Worm (Caenorhabditis elegans): ENCODE measurements around the gene Y54G11A.2.

Gene Y54G11A.2

DNA sequence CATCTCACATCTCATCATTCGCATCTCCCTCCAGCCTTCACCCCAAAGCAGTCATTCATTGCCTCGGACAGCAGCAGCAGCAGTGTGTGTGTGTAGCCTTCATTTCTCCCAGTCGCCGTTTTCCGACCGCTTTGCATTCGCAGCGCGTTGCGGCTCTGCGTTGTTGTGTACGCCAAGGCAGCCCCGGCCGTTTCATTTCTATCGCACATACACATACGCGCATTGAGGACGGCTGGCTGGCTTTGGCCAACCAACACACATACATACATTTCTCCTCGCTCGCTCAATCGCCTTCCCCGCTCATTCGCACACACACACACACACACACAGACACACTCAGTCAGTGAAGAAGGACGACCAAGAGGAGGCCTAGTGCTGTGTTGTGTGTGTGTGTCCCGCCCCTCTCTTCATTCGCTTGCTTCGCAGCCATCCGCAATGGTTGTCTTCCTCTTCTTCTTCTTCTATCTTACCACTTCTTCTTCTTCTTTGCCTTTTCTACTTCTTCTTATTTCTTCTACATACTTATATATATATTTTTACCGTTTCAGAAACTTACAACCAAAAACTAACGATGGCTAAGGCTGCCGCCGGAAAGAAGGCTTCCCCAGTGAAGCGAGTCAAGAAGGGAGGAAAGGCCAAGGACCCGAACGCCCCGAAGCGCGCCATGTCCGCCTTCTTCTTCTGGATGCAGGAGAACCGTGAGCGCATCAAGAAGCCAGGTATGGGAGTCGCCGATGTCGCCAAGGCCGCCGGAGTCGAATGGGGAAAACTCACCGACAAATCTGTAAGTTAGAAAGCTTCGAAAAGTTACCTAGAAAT, 1.8 kb upstream of the Y54G11A.2 start, which contains the start of gene hmg-1.1 (continued):
- TF ChIP-seq jun-1 (tag; optimal IDR thresholded peaks at IDR 0.05) = peak; percentile 65
- TF ChIP-seq lin-15B (tag; optimal IDR thresholded peaks at IDR 0.05) = peak; percentile 8
- TF ChIP-seq nhr-71 (tag; optimal IDR thresholded peaks at IDR 0.05) = peak; percentile 83
- TF ChIP-seq nhr-28 (tag; optimal IDR thresholded peaks at IDR 0.05) = no peak
- TF ChIP-seq fos-1 (tag; optimal IDR thresholded peaks at IDR 0.05) = peak; percentile 56
- no peak for TF ChIP-seq ces-1 (GFP tag; optimal IDR thresholded peaks at IDR 0.05)
- TF ChIP-seq aly-2 (tag; optimal IDR thresholded peaks at IDR 0.05) = no peak
- TF ChIP-seq efl-3 (GFP tag; optimal IDR thresholded peaks at IDR 0.05) = no peak
- peak; percentile 90 for TF ChIP-seq lin-14 (GFP tag; optimal IDR thresholded peaks at IDR 0.05)
- TF ChIP-seq skn-1 (tag; optimal IDR thresholded peaks at IDR 0.05) = no peak
- TF ChIP-seq nhr-47 (tag; optimal IDR thresholded peaks at IDR 0.05) = peak; percentile 67
- no peak for TF ChIP-seq tlp-1 (tag; optimal IDR thresholded peaks at IDR 0.05)
- TF ChIP-seq grh-1 (GFP tag; IDR thresholded peaks at IDR 0.05) = no peak
- TF ChIP-seq nhr-12 (tag; optimal IDR thresholded peaks at IDR 0.05) = no peak
- TF ChIP-seq nhr-77 (tag; optimal IDR thresholded peaks at IDR 0.05) = peak; percentile 89
- TF ChIP-seq lir-3 (tag; optimal IDR thresholded peaks at IDR 0.05; ENCODE audit: poor library complexity) = peak; percentile 61
- peak; percentile 87 for TF ChIP-seq fkh-8 (tag; optimal IDR thresholded peaks at IDR 0.05)
- no peak for TF ChIP-seq mef-2 (tag; optimal IDR thresholded peaks at IDR 0.05)
- no peak; the same call in 1 of the 2 replicates for TF ChIP-seq unc-98 (GFP tag; IDR thresholded peaks at IDR 0.05)
- peak in 1 of 2 experiments; percentile 63 for TF ChIP-seq ztf-11 (tag; optimal IDR thresholded peaks at IDR 0.05)
- no peak for TF ChIP-seq nhr-76 (tag; optimal IDR thresholded peaks at IDR 0.05)
- no peak for TF ChIP-seq ceh-90 (tag; optimal IDR thresholded peaks at IDR 0.05)
- peak; percentile 14 for TF ChIP-seq nhr-85 (tag)
- peak; percentile 71 for TF ChIP-seq blmp-1 (tag; optimal IDR thresholded peaks at IDR 0.05)
- peak in 1 of 6 experiments; percentile 26 for TF ChIP-seq elt-3 (tag; optimal IDR thresholded peaks at IDR 0.05)
- no peak for TF ChIP-seq nhr-11 (tag; optimal IDR thresholded peaks at IDR 0.05)
- peak; percentile 57 for TF ChIP-seq dsc-1 (tag; optimal IDR thresholded peaks at IDR 0.05)
- TF ChIP-seq pag-3 (tag; optimal IDR thresholded peaks at IDR 0.05; ENCODE audit: borderline replicate concordance, insufficient read depth) = no peak
- peak; percentile 47 for TF ChIP-seq nhr-19 (GFP tag; conservative IDR thresholded peaks at IDR 0.05)
- TF ChIP-seq swsn-7 (tag; optimal IDR thresholded peaks at IDR 0.05) = peak; percentile 77
- TF ChIP-seq egl-27 (tag; optimal IDR thresholded peaks at IDR 0.05) = no peak
- no peak for TF ChIP-seq ama-1 (optimal IDR thresholded peaks at IDR 0.05)
- peak; percentile 60 for TF ChIP-seq C16A3.4 (tag; optimal IDR thresholded peaks at IDR 0.05)
- peak; percentile 57 for TF ChIP-seq xbp-1 (tag; optimal IDR thresholded peaks at IDR 0.05)
- no peak for TF ChIP-seq nhr-84 (tag; optimal IDR thresholded peaks at IDR 0.05)
- peak in 2 of 3 experiments; percentile 26 to 79 for TF ChIP-seq ceh-82 (tag; optimal IDR thresholded peaks at IDR 0.05)
- no peak for TF ChIP-seq Y116A8C.19 (tag; optimal IDR thresholded peaks at IDR 0.05; ENCODE audit: borderline replicate concordance)
- 0 out of 2 replicates have a peak, but pooled peaks have one; percentile 5 for TF ChIP-seq mab-9 (GFP tag; IDR thresholded peaks at IDR 0.05)
- TF ChIP-seq unc-62 (GFP tag; optimal IDR thresholded peaks at IDR 0.05) = no peak
- peak; percentile 0 for TF ChIP-seq elt-2 (tag; optimal IDR thresholded peaks at IDR 0.05)
- peak; percentile 12; the same call in 1 of the 2 replicates for TF ChIP-seq isw-1 (GFP tag; IDR thresholded peaks at IDR 0.05)
- TF ChIP-seq ceh-8 (GFP tag; optimal IDR thresholded peaks at IDR 0.05) = peak; percentile 71
- no peak; the same call in 1 of the 2 replicates for TF ChIP-seq ceh-88 (GFP tag; IDR thresholded peaks at IDR 0.05)
- TF ChIP-seq lin-39 (tag; optimal IDR thresholded peaks at IDR 0.05) = no peak
- peak; percentile 68 for TF ChIP-seq nhr-20 (tag; optimal IDR thresholded peaks at IDR 0.05)
- TF ChIP-seq nhr-90 (tag; optimal IDR thresholded peaks at IDR 0.05; ENCODE audit: poor library complexity) = peak; percentile 64
- TF ChIP-seq sox-4 (tag; optimal IDR thresholded peaks at IDR 0.05) = no peak
- no peak for TF ChIP-seq hlh-4 (tag; optimal IDR thresholded peaks at IDR 0.05)
- TF ChIP-seq efl-1 (optimal IDR thresholded peaks at IDR 0.05) = peak; percentile 74 to 79
- TF ChIP-seq efl-1 (GFP tag; optimal IDR thresholded peaks at IDR 0.05 in 1 of 2) = peak; percentile 47 to 94
- TF ChIP-seq mdl-1 (tag; optimal IDR thresholded peaks at IDR 0.05) = peak in 1 of 2 experiments; percentile 60
